Worm (Caenorhabditis elegans) whole organism, L3 larva: ENCODE measurements around the gene cgt-1.

ENCODE experiments used
- egl-27 ChIP-seq: sonication (generic microtip); optimal IDR thresholded peaks from 4 replicates; lab custom pipeline; 2017; ENCODE audit warnings: missing biosample characterization, missing genetic modification reagents, missing genetic modification characterization
- fkh-10 ChIP-seq: sonication (generic microtip); optimal IDR thresholded peaks from 2 replicates; lab custom pipeline; 2017; ENCODE audit warnings: missing biosample characterization, missing genetic modification reagents, missing genetic modification characterization
- nhr-43 ChIP-seq: sonication (generic microtip); optimal IDR thresholded peaks from 2 replicates; lab custom pipeline; 2016; ENCODE audit warnings: mild to moderate bottlenecking, missing genetic modification characterization, missing compliant biosample characterization; ENCODE audit not compliant: poor library complexity, severe bottlenecking
- pqm-1 ChIP-seq: fragments of 150-350 bp; optimal IDR thresholded peaks from 2 replicates; lab custom pipeline; 2017; ENCODE audit warnings: missing biosample characterization, missing genetic modification characterization, inconsistent platforms

DNA sequence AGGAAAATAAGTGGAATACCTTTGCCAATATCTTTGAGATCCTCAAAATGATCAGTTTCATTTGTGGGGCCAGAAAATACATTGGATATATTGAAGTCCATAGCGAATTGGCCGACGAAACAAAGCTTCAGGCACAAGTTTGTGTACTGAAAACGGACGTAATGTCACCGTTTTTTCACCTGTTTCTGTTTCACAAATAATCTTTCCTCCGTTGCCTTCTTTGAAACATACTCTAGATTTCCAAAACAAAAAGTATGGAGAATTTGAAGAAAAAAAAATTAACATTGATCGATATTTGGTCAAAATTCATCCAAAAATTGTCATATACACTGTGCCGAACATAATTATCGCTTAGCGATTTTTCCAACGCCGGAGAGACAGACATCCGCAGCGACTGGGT lies 26.1 kb downstream of the cgt-1 start, which contains the start of gene srz-12:
- TF ChIP-seq egl-27 (tag; lab: Kevin White, UChicago) (no peak), nhr-43 (no peak), pqm-1 (no peak), fkh-10 (GFP tag; lab: Kevin White, UChicago) (no peak)
